Worm (Caenorhabditis elegans) whole organism, L2 larva: ENCODE results near the gene F47B10.3.

Experiments used
- aly-2 ChIP-seq: fragments of 150-350 bp; optimal IDR thresholded peaks from 2 replicates; lab custom pipeline; 2014; ENCODE audit warnings: missing biosample characterization, missing genetic modification characterization
- elt-1 ChIP-seq: fragments of 150-350 bp; optimal IDR thresholded peaks from 2 replicates; lab custom pipeline; 2014; ENCODE audit warnings: missing biosample characterization, missing genetic modification characterization
- nhr-10 ChIP-seq: sonication (generic microtip); optimal IDR thresholded peaks from 2 replicates; lab custom pipeline; 2017; ENCODE audit warnings: missing biosample characterization, missing genetic modification characterization
- nhr-237 ChIP-seq: fragments of 150-350 bp; optimal IDR thresholded peaks from 2 replicates; lab custom pipeline; 2014; ENCODE audit warnings: missing biosample characterization, missing genetic modification characterization
- skn-1 ChIP-seq: sonication (generic microtip); optimal IDR thresholded peaks from 2 replicates; lab custom pipeline; 2017; ENCODE audit warnings: missing biosample characterization, missing genetic modification characterization

DNA sequence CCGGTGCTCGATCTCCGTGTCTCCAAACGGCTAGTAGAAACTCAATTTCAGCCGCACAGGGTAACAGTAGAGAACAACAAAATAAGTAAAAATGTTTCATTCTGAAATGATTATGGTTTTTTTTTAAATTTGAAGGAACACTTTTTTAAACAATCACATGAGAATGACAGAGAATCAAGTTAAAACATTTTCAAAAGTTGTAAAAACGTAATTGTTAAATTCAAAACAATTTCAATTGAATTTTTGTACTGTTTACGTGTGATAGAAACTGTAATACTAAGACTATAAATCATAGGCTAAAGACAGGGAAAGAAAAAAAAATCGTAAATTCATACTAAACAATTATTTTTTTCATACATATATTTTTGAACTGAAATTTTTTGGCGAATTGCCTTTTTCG is 49.3 kb downstream of the F47B10.3 start, which contains the start of gene pho-7:
- TF ChIP-seq nhr-10 = no peak
- no peak for TF ChIP-seq skn-1 (tag; lab: Kevin White, UChicago)
- no peak for TF ChIP-seq nhr-237 (tag; lab: Kevin White, UChicago)
- no peak for TF ChIP-seq aly-2 (tag; lab: Kevin White, UChicago)
- no peak for TF ChIP-seq elt-1
